Fruit fly (Drosophila melanogaster): Measurements from ENCODE around the gene CG14227.

DNA sequence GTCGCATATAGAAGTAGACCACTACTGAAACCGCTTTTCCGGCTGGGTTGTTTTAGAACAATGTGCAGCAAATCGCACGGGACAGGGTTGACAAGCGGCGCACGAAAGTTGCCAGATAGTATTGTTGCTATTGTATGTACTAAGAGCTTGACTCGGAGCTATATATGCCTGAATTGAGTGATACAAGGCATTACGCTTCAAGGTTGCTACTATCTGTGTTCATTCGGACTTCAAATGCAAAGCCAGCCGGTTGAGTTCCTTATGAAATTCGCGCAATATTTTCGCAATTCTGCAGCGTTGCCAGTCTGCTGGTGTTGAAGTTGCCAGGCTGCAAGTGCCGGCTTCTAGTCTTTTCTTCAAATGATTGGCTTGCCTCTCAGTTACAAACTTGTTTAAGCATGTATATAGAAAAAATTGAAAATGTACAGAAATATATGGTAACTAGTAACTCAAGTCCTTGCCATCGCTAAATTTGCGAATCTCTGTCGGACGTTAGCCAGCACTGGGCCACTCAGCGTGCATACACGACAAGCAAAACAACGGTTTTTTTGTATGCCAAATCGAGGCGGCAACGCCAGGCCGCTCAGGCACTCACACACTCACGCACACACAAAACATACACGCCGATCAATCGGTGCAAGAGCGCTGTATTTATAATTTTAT, 36.9 kb downstream of the CG14227 start, which contains the start of the genes Ranbp21 and Elys:
- TF ChIP-seq CG7368 (GFP tag; optimal IDR thresholded peaks at IDR 0.05) (no peak), Lpt (GFP tag; optimal IDR thresholded peaks at IDR 0.05) (peak; percentile 13)
